Worm (Caenorhabditis elegans): Measurements from ENCODE around the gene F09G8.5.

F09G8.5 gene

DNA sequence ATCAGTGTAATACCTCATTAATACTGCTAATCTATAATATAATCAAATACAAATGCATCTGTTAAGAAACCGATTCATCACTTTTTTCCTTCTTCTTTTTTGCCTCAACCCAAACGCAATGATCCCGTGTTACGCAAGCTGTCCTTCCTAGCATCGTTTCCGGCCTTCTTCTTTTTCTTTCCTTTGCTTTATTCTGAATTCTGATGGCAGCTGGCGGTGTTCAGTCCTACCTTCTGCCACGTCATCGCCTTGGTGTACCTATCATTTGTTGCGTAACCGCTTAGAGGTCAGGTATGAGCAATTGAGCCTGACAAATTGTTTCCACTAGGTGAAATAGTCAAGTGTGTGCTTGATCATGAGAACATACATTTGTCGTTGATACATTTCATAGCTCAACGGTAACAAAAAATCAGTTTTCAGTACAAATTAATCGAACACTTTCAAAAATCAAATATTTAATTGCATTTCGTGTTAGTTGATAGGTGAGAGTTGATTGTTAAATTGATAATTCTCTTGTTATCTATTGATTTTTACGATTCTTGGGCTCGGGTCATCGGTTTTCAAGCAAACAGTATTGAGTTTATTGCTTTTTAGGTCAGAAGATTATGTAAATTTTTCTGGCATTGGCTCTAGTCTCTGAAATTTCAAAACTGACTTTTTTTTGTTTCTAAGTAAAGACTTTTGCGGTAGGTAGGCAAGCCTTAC is 43.6 kb downstream of the F09G8.5 start:
- TF ChIP-seq madf-10 (tag; optimal IDR thresholded peaks at IDR 0.05): no peak
- no peak for TF ChIP-seq F39B2.1 (GFP tag; IDR thresholded peaks at IDR 0.05)
- no peak for TF ChIP-seq rec-8 (tag; optimal IDR thresholded peaks at IDR 0.05)
- no peak for TF ChIP-seq ztf-26 (tag; optimal IDR thresholded peaks at IDR 0.05)
- no peak for TF ChIP-seq lin-26 (GFP tag; IDR thresholded peaks at IDR 0.05)
- no peak for TF ChIP-seq cebp-1 (GFP tag; IDR thresholded peaks at IDR 0.05)
- no peak for TF ChIP-seq cebp-1 (tag; optimal IDR thresholded peaks at IDR 0.05)
- no peak for TF ChIP-seq ztf-22 (GFP tag; optimal IDR thresholded peaks at IDR 0.05)
- no peak for TF ChIP-seq ama-1 (optimal IDR thresholded peaks at IDR 0.05)
- TF ChIP-seq ama-1 (GFP tag; optimal IDR thresholded peaks at IDR 0.05): no peak
- TF ChIP-seq ztf-28 (GFP tag; IDR thresholded peaks at IDR 0.05): no peak
- no peak for TF ChIP-seq ztf-18 (tag; optimal IDR thresholded peaks at IDR 0.05)
- no peak for TF ChIP-seq bed-2 (GFP tag; IDR thresholded peaks at IDR 0.05)
- no peak for TF ChIP-seq nfya-2 (GFP tag; IDR thresholded peaks at IDR 0.05)
- TF ChIP-seq lin-40 (tag; optimal IDR thresholded peaks at IDR 0.05): no peak
- TF ChIP-seq nhr-120 (GFP tag; IDR thresholded peaks at IDR 0.05): no peak

DNA sequence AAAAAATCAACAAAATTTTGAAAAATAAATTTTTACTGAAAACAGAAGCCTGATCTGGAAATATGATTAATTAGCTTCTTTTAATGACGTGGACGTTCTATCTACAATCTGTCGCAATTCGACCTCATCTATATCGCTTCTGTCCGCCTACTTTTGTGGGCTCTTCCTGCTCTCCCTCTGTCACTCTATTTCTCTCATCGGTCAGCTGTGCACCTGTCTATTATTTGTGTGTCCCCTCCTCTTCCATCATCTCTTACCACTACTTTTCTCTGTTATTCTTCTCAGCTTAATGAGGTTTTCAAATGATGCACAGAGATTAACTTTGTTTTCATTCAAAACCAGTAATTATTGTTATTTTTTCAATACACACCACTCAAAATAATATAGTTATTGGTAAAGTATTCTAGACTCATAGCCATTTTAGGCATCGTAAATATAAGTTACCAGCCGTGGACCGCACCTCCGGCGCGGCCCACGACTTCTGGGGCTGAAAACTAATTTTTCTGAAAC is 44.4 kb downstream of the F09G8.5 start:
- TF ChIP-seq F49E8.2 (tag; optimal IDR thresholded peaks at IDR 0.05; ENCODE audit: insufficient read depth): no peak
- no peak for TF ChIP-seq F23B12.7 (tag; optimal IDR thresholded peaks at IDR 0.05; ENCODE audit: insufficient read depth)
- no peak for TF ChIP-seq hmg-20 (GFP tag; IDR thresholded peaks at IDR 0.05)
- TF ChIP-seq cebp-2 (GFP tag; IDR thresholded peaks at IDR 0.05): no peak
- TF ChIP-seq ets-4 (GFP tag; optimal IDR thresholded peaks at IDR 0.05): no peak
- no peak for TF ChIP-seq die-1 (tag; optimal IDR thresholded peaks at IDR 0.05)
- no peak for TF ChIP-seq ekl-4 (GFP tag; IDR thresholded peaks at IDR 0.05)
- TF ChIP-seq hrde-1 (tag; optimal IDR thresholded peaks at IDR 0.05; ENCODE audit: borderline replicate concordance): no peak
- TF ChIP-seq ceh-79 (tag; optimal IDR thresholded peaks at IDR 0.05): no peak
- TF ChIP-seq egl-44 (GFP tag; IDR thresholded peaks at IDR 0.05): no peak
- TF ChIP-seq dpl-1 (GFP tag; optimal IDR thresholded peaks at IDR 0.05): no peak
- TF ChIP-seq hlh-26 (GFP tag; conservative IDR thresholded peaks at IDR 0.05): no peak

DNA sequence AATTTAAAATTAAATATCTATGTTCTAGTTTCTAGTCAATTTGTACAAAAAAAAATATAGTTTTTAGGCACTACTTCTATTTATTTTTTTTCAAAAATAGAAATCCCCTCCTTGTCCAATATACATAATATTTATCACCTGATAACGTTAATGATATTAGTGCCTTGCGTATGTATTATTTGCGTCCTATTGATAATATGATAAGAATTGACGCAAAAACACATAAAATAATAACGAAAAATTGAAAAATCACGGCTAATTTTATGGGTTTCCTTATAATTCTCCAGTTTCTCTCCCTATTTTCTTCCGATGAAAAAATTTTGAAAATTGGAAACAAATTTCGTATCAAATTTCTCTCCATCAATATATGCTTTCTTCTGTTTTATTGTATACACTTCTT is 45.0 kb downstream of the F09G8.5 start:
- TF ChIP-seq B0019.2 (GFP tag; conservative IDR thresholded peaks at IDR 0.05): no peak
- TF ChIP-seq nfya-1 (tag; optimal IDR thresholded peaks at IDR 0.05; ENCODE audit: borderline replicate concordance, insufficient read depth): no peak
- no peak for TF ChIP-seq unc-62 (GFP tag; optimal IDR thresholded peaks at IDR 0.05)
- no peak for TF ChIP-seq lin-35 (GFP tag; optimal IDR thresholded peaks at IDR 0.05)
- no peak for TF ChIP-seq die-1 (tag; optimal IDR thresholded peaks at IDR 0.05)
- no peak for TF ChIP-seq F52B5.7 (tag; optimal IDR thresholded peaks at IDR 0.05)
- no peak for TF ChIP-seq fkh-3 (tag; optimal IDR thresholded peaks at IDR 0.05)
- TF ChIP-seq F39B2.1 (GFP tag; IDR thresholded peaks at IDR 0.05): no peak
- no peak for TF ChIP-seq lir-1 (GFP tag; conservative IDR thresholded peaks at IDR 0.05)
- TF ChIP-seq ztf-26 (tag; optimal IDR thresholded peaks at IDR 0.05): no peak
- no peak for TF ChIP-seq nhr-80 (tag; optimal IDR thresholded peaks at IDR 0.05)
- no peak for TF ChIP-seq let-526 (GFP tag; IDR thresholded peaks at IDR 0.05)
- TF ChIP-seq K11D2.4 (GFP tag; IDR thresholded peaks at IDR 0.05): no peak
- no peak for TF ChIP-seq lin-40 (tag; optimal IDR thresholded peaks at IDR 0.05)
- TF ChIP-seq pha-4 (tag; optimal IDR thresholded peaks at IDR 0.05): no peak
